Fruit fly (Drosophila melanogaster) Kc167 (cell line): Measurements from ENCODE around the gene CG14960.

ENCODE experiments used
- Myc ChIP-seq: fragments of >200 bp; optimal IDR thresholded peaks from 2 replicates; lab custom pipeline; 2017; ENCODE audit warnings: missing external identifiers
- Sin3A ChIP-seq: fragments of >200 bp; optimal IDR thresholded peaks from 2 replicates; lab custom pipeline; 2018; ENCODE audit warnings: missing external identifiers
- h ChIP-seq: fragments of >200 bp; optimal IDR thresholded peaks from 3 replicates; lab custom pipeline; 2018; ENCODE audit warnings: missing external identifiers
- insv ChIP-seq: fragments of >200 bp; optimal IDR thresholded peaks from 3 replicates; lab custom pipeline; 2018; ENCODE audit warnings: missing external identifiers
- psq ChIP-seq: fragments of >200 bp; optimal IDR thresholded peaks from 2 replicates; lab custom pipeline; 2017; ENCODE audit warnings: missing external identifiers

- TF ChIP-seq h (lab: Kevin White, UChicago) (no peak), insv (lab: Kevin White, UChicago) (no peak), psq (lab: Kevin White, UChicago) (no peak), Sin3A (lab: Kevin White, UChicago) (no peak), Myc (lab: Kevin White, UChicago) (no peak)
Observed at dm6 chr3L:3315288-3315687, 44.5 kb downstream of the CG14960 start, which contains the start of gene Drsl4.
